Worm (Caenorhabditis elegans): ENCODE results near the gene pitr-2.

DNA sequence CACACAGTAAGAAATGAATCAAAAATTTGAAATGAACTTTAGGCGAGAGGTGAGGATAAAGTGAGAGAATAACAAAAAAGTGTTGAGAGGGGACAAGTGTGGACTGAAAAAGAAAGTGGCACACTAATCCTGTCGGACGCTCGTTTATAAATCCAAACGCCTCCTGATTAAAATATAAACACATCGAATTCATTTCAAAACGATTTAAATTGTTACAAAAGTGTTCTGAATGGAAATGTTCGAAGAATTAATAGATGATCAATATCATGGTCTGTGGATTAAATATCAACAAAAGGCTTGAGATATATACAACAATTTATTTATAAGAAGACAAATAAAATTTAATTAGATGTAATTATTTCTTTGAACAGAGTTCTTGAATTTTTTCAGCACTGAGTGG, 30.6 kb upstream of the pitr-2 start, which contains the start of gene B0222.11:
- TF ChIP-seq ceh-82 (tag; optimal IDR thresholded peaks at IDR 0.05): no peak
- TF ChIP-seq nhr-28 (tag; optimal IDR thresholded peaks at IDR 0.05): no peak
- TF ChIP-seq zag-1 (tag; optimal IDR thresholded peaks at IDR 0.05): no peak
- no peak for TF ChIP-seq nhr-11 (tag; optimal IDR thresholded peaks at IDR 0.05)
- TF ChIP-seq unc-39 (tag; optimal IDR thresholded peaks at IDR 0.05): no peak
- no peak for TF ChIP-seq nhr-102 (tag; optimal IDR thresholded peaks at IDR 0.05)
- TF ChIP-seq hlh-30 (tag; optimal IDR thresholded peaks at IDR 0.05; ENCODE audit: insufficient read depth): no peak
- TF ChIP-seq lsy-2 (tag; optimal IDR thresholded peaks at IDR 0.05): no peak
- TF ChIP-seq nhr-25 (tag; optimal IDR thresholded peaks at IDR 0.05; ENCODE audit: borderline replicate concordance, insufficient read depth): no peak
- no peak for TF ChIP-seq spr-3 (GFP tag; optimal IDR thresholded peaks at IDR 0.05)
- no peak for TF ChIP-seq dmd-9 (GFP tag; IDR thresholded peaks at IDR 0.05)
- TF ChIP-seq F49E8.2 (tag; optimal IDR thresholded peaks at IDR 0.05; ENCODE audit: borderline replicate concordance): no peak
